Worm (Caenorhabditis elegans): ENCODE data around the gene F58E6.13.

Gene F58E6.13

DNA sequence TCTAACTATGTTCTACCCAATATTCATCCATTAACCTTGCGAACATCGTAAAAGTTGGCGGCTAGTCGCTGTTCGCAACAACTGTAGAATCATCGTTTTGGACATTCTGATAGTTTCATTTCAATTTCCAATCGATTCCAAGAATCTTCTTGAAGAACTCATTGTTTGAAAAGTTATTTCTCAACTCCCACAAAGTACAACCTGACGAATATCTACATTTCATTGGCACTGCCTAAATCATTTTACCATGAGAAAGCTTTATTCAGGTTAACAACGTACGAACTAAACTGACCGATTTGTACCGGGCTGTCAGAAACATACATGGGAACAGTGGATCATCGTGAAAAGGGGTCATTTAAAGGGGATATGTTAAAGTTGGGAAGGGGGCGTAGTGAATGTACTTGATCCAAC is 41.7 kb downstream of the F58E6.13 start, which contains the start of gene F46B6.6 (continued):
- no peak for TF ChIP-seq cebp-1 (GFP tag; IDR thresholded peaks at IDR 0.05)
- TF ChIP-seq cebp-1 (tag; optimal IDR thresholded peaks at IDR 0.05): peak; percentile 54
- 0 out of 2 replicates have a peak, but pooled peaks have one; percentile 41 for TF ChIP-seq Y56A3A.18 (GFP tag; IDR thresholded peaks at IDR 0.05)
- TF ChIP-seq snpc-1.1 (tag; optimal IDR thresholded peaks at IDR 0.05; ENCODE audit: insufficient read depth): peak; percentile 11
- TF ChIP-seq tlf-1 (GFP tag; optimal IDR thresholded peaks at IDR 0.05): peak; percentile 12
- TF ChIP-seq xnd-1 (tag; optimal IDR thresholded peaks at IDR 0.05): no peak
- TF ChIP-seq mcd-1 (GFP tag; IDR thresholded peaks at IDR 0.05): no peak
- no peak; the same call in 1 of the 2 replicates for TF ChIP-seq madf-8 (GFP tag; conservative IDR thresholded peaks at IDR 0.05)
- peak; percentile 47; the same call in 1 of the 2 replicates for TF ChIP-seq B0336.3 (GFP tag; IDR thresholded peaks at IDR 0.05)
- no peak for TF ChIP-seq ccch-3 (GFP tag; optimal IDR thresholded peaks at IDR 0.05)
- TF ChIP-seq F57A8.1 (GFP tag; optimal IDR thresholded peaks at IDR 0.05): no peak
- no peak for TF ChIP-seq sea-2 (GFP tag; IDR thresholded peaks at IDR 0.05)
- peak; percentile 60; the same call in 1 of the 2 replicates for TF ChIP-seq madf-3 (GFP tag; IDR thresholded peaks at IDR 0.05)
- TF ChIP-seq let-607 (tag; optimal IDR thresholded peaks at IDR 0.05): peak in 1 of 2 experiments; percentile 41
- TF ChIP-seq F55B11.4 (tag; optimal IDR thresholded peaks at IDR 0.05; ENCODE audit: borderline replicate concordance, insufficient read depth): no peak
- peak; percentile 12 for TF ChIP-seq lsl-1 (GFP tag; optimal IDR thresholded peaks at IDR 0.05)
- no peak for TF ChIP-seq lag-1 (GFP tag; IDR thresholded peaks at IDR 0.05)
- no peak for TF ChIP-seq aptf-3 (GFP tag; IDR thresholded peaks at IDR 0.05)
- TF ChIP-seq zfh-2 (GFP tag; conservative IDR thresholded peaks at IDR 0.05): no peak
- 0 out of 2 replicates have a peak, but pooled peaks have one; percentile 10 for TF ChIP-seq C06A6.2 (GFP tag; conservative IDR thresholded peaks at IDR 0.05)
- 0 out of 2 replicates have a peak, but pooled peaks have one; percentile 57 for TF ChIP-seq Y53G8AR.9 (GFP tag; conservative IDR thresholded peaks at IDR 0.05)
- peak; percentile 62 for TF ChIP-seq athp-1 (tag; optimal IDR thresholded peaks at IDR 0.05)
- TF ChIP-seq lin-35 (GFP tag; optimal IDR thresholded peaks at IDR 0.05): peak in 1 of 3 experiments; percentile 24
- TF ChIP-seq K11D2.4 (GFP tag; IDR thresholded peaks at IDR 0.05): peak; percentile 41; the same call in 1 of the 2 replicates
- no peak for TF ChIP-seq Y67H2A.10 (GFP tag; conservative IDR thresholded peaks at IDR 0.05)
- TF ChIP-seq lsy-27 (tag; optimal IDR thresholded peaks at IDR 0.05; ENCODE audit: borderline replicate concordance, insufficient read depth): no peak
- peak; percentile 50; the same call in 1 of the 2 replicates for TF ChIP-seq ekl-4 (GFP tag; IDR thresholded peaks at IDR 0.05)
- peak; percentile 46 for TF ChIP-seq atf-7 (tag; optimal IDR thresholded peaks at IDR 0.05)
- TF ChIP-seq rcor-1 (GFP tag; IDR thresholded peaks at IDR 0.05): no peak
- TF ChIP-seq ztf-22 (GFP tag; optimal IDR thresholded peaks at IDR 0.05): no peak
- no peak for TF ChIP-seq snpc-3.4 (tag; optimal IDR thresholded peaks at IDR 0.05)
- TF ChIP-seq dpff-1 (tag; optimal IDR thresholded peaks at IDR 0.05): no peak
- TF ChIP-seq ceh-100 (GFP tag; IDR thresholded peaks at IDR 0.05): no peak
- TF ChIP-seq nhr-27 (tag; optimal IDR thresholded peaks at IDR 0.05): peak; percentile 22
- 0 out of 2 replicates have a peak, but pooled peaks have one; percentile 54 for TF ChIP-seq nfyb-1 (GFP tag; IDR thresholded peaks at IDR 0.05)
- peak; percentile 53 for TF ChIP-seq F49E8.2 (tag; optimal IDR thresholded peaks at IDR 0.05; ENCODE audit: insufficient read depth)
- TF ChIP-seq hmg-1.2 (GFP tag; IDR thresholded peaks at IDR 0.05): peak; percentile 27; the same call in 1 of the 2 replicates
- TF ChIP-seq him-1 (tag; optimal IDR thresholded peaks at IDR 0.05): no peak
- TF ChIP-seq repo-1 (tag; optimal IDR thresholded peaks at IDR 0.05): peak; percentile 92
- TF ChIP-seq F33H1.4 (GFP tag; IDR thresholded peaks at IDR 0.05): no peak
- TF ChIP-seq ama-1 (optimal IDR thresholded peaks at IDR 0.05): peak; percentile 72
- TF ChIP-seq ama-1 (GFP tag; optimal IDR thresholded peaks at IDR 0.05): peak; percentile 14 to 36
- TF ChIP-seq rpc-1 (optimal IDR thresholded peaks at IDR 0.05): no peak
- no peak for TF ChIP-seq rpc-1 (tag; optimal IDR thresholded peaks at IDR 0.05)
- TF ChIP-seq F37B4.10 (GFP tag; IDR thresholded peaks at IDR 0.05): no peak
- TF ChIP-seq fkh-3 (tag; optimal IDR thresholded peaks at IDR 0.05): no peak
- TF ChIP-seq egrh-3 (GFP tag; IDR thresholded peaks at IDR 0.05): no peak
- TF ChIP-seq hsf-1 (GFP tag; IDR thresholded peaks at IDR 0.05): peak; percentile 68

Data from whole organism, young adult.